Fruit fly (Drosophila melanogaster) whole organism, embryonic: ENCODE results near the gene CG1628.

Experiments
- Blimp-1 ChIP-seq: fragments of 200-800 bp; sonication (Bioruptor generic); optimal IDR thresholded peaks from 3 replicates; lab custom pipeline; 2018; ENCODE audit warnings: missing biosample characterization, missing genetic modification characterization, mild to moderate bottlenecking, moderate library complexity, missing genetic modification reagents
- CG11695 ChIP-seq: fragments of 200-800 bp; sonication (Bioruptor generic); IDR thresholded peaks from 3 replicates; pipeline ENCODE4 v1.3.6; 2022; ENCODE audit warnings: missing biosample characterization, missing genetic modification characterization
- CG15073 ChIP-seq: fragments of 200-800 bp; sonication (Bioruptor generic); optimal IDR thresholded peaks from 2 replicates; lab custom pipeline; 2016; ENCODE audit warnings: missing biosample characterization, missing genetic modification characterization
- CG15514 ChIP-seq: fragments of 200-800 bp; sonication (Bioruptor generic); optimal IDR thresholded peaks from 3 replicates; lab custom pipeline; 2017; ENCODE audit warnings: missing biosample characterization, missing genetic modification characterization, mild to moderate bottlenecking, moderate library complexity, missing genetic modification reagents
- CG15601 ChIP-seq: fragments of 200-800 bp; sonication (Bioruptor generic); optimal IDR thresholded peaks from 3 replicates; lab custom pipeline; 2019; ENCODE audit warnings: missing biosample characterization, mild to moderate bottlenecking, missing genetic modification characterization, moderate library complexity
- CG2199 ChIP-seq: fragments of 200-800 bp; sonication (Bioruptor generic); IDR thresholded peaks from 3 replicates; pipeline ENCODE4 v1.3.6; 2022; ENCODE audit warnings: missing biosample characterization, missing genetic modification characterization
- CG31388 ChIP-seq: fragments of 200-800 bp; sonication (Bioruptor generic); optimal IDR thresholded peaks from 2 replicates; lab custom pipeline; 2016; ENCODE audit warnings: missing biosample characterization, missing genetic modification characterization
- CG32767 ChIP-seq: fragments of 200-800 bp; sonication (Bioruptor generic); IDR thresholded peaks from 2 replicates; pipeline ENCODE4 v1.3.6; 2022; ENCODE audit warnings: missing biosample characterization, missing genetic modification characterization
- CG33557 ChIP-seq: fragments of 200-800 bp; sonication (Bioruptor generic); optimal IDR thresholded peaks from 2 replicates; lab custom pipeline; 2019; ENCODE audit warnings: missing biosample characterization, mild to moderate bottlenecking, missing genetic modification characterization, moderate library complexity
- CG3847 ChIP-seq: fragments of 200-800 bp; sonication (Bioruptor generic); IDR thresholded peaks from 2 replicates; pipeline ENCODE4 v1.3.6; 2022; ENCODE audit warnings: missing biosample characterization, missing genetic modification characterization
- CG42726 ChIP-seq: fragments of 200-800 bp; sonication (Bioruptor generic); IDR thresholded peaks from 2 replicates; pipeline ENCODE4 v1.3.6; 2022; ENCODE audit warnings: missing biosample characterization, missing genetic modification characterization; ENCODE audit not compliant: partially characterized antibody
- CG4328 ChIP-seq: fragments of 200-800 bp; sonication (Bioruptor generic); optimal IDR thresholded peaks from 3 replicates; lab custom pipeline; 2017; ENCODE audit warnings: missing biosample characterization, missing genetic modification reagents, missing genetic modification characterization
- CG5180 ChIP-seq: fragments of 200-800 bp; sonication (Bioruptor generic); optimal IDR thresholded peaks from 3 replicates; lab custom pipeline; 2017; ENCODE audit warnings: missing biosample characterization, missing genetic modification characterization, mild to moderate bottlenecking, moderate library complexity, missing genetic modification reagents
- CG7839 ChIP-seq: fragments of 200-800 bp; sonication (Bioruptor generic); optimal IDR thresholded peaks from 3 replicates; lab custom pipeline; 2018; ENCODE audit warnings: missing biosample characterization, mild to moderate bottlenecking, missing genetic modification characterization, moderate library complexity
- CG8924 ChIP-seq: fragments of 200-800 bp; optimal IDR thresholded peaks from 3 replicates; lab custom pipeline; 2019; ENCODE audit warnings: missing biosample characterization, mild to moderate bottlenecking, missing genetic modification characterization, moderate library complexity
- CG9609 ChIP-seq: fragments of 200-800 bp; sonication (Bioruptor generic); optimal IDR thresholded peaks from 3 replicates; lab custom pipeline; 2016; ENCODE audit warnings: missing biosample characterization, missing genetic modification characterization
- Chrac-16 ChIP-seq: fragments of 200-800 bp; sonication (Bioruptor generic); optimal IDR thresholded peaks from 3 replicates; lab custom pipeline; 2016; ENCODE audit warnings: missing biosample characterization, missing genetic modification characterization
- Dbx ChIP-seq: fragments of 200-800 bp; sonication (Bioruptor generic); IDR thresholded peaks from 3 replicates; pipeline ENCODE4 v1.3.6; 2022; ENCODE audit warnings: missing biosample characterization, missing genetic modification characterization
- E2f1 ChIP-seq: fragments of 200-800 bp; sonication (Bioruptor generic); IDR thresholded peaks from 2 replicates; pipeline ENCODE4 v1.3.6; 2022; ENCODE audit warnings: missing biosample characterization, missing genetic modification characterization
- E2f2 ChIP-seq: fragments of 200-800 bp; sonication (Bioruptor generic); IDR thresholded peaks from 2 replicates; pipeline ENCODE4 v1.3.6; 2022; ENCODE audit warnings: missing biosample characterization, missing genetic modification characterization
- HLH4C ChIP-seq: fragments of 200-800 bp; sonication (Bioruptor generic); IDR thresholded peaks from 3 replicates; pipeline ENCODE4 v1.3.6; 2022; ENCODE audit warnings: missing biosample characterization, missing genetic modification characterization; ENCODE audit not compliant: partially characterized antibody
- HLHmδ ChIP-seq: fragments of 200-800 bp; sonication (Bioruptor generic); optimal IDR thresholded peaks from 2 replicates; lab custom pipeline; 2018; ENCODE audit warnings: missing biosample characterization, mild to moderate bottlenecking, missing genetic modification characterization, moderate library complexity
- HmgD ChIP-seq: fragments of 200-800 bp; sonication (Bioruptor generic); optimal IDR thresholded peaks from 3 replicates; lab custom pipeline; 2016; ENCODE audit warnings: missing biosample characterization, missing genetic modification characterization
- Hmr ChIP-seq: fragments of 200-800 bp; sonication (Bioruptor generic); optimal IDR thresholded peaks from 3 replicates; lab custom pipeline; 2017; ENCODE audit warnings: mild to moderate bottlenecking, missing biosample characterization, missing genetic modification reagents, missing genetic modification characterization
- Neu2 ChIP-seq: fragments of 200-800 bp; sonication (Bioruptor generic); optimal IDR thresholded peaks from 3 replicates; lab custom pipeline; 2016; ENCODE audit warnings: missing biosample characterization, missing genetic modification characterization, borderline replicate concordance
- bcd ChIP-seq: fragments of 200-800 bp; sonication (Bioruptor generic); optimal IDR thresholded peaks from 2 replicates; lab custom pipeline; 2017; ENCODE audit warnings: missing biosample characterization, mild to moderate bottlenecking, missing genetic modification characterization
- dpn ChIP-seq, 2 experiments: fragments of 200-800 bp; sonication (Bioruptor generic); optimal IDR thresholded peaks; 3 replicates each; lab custom pipeline; 2016; ENCODE audit warnings: missing biosample characterization in 2 of 2, missing genetic modification characterization in 2 of 2
- fd64A ChIP-seq: fragments of 200-800 bp; sonication (Bioruptor generic); optimal IDR thresholded peaks from 3 replicates; lab custom pipeline; 2018; ENCODE audit warnings: missing biosample characterization, mild to moderate bottlenecking, missing genetic modification characterization
- fd96Cb ChIP-seq: fragments of 200-800 bp; sonication (Bioruptor generic); optimal IDR thresholded peaks from 2 replicates; lab custom pipeline; 2018; ENCODE audit warnings: missing biosample characterization, mild to moderate bottlenecking, missing genetic modification characterization, moderate library complexity
- grn ChIP-seq: fragments of 200-800 bp; sonication (Bioruptor generic); optimal IDR thresholded peaks from 3 replicates; lab custom pipeline; 2017; ENCODE audit warnings: missing biosample characterization, missing genetic modification characterization
- gsb ChIP-seq: fragments of 200-800 bp; sonication (Bioruptor generic); IDR thresholded peaks from 2 replicates; pipeline ENCODE4 v1.3.6; 2022; ENCODE audit warnings: missing biosample characterization, missing genetic modification characterization
- ham ChIP-seq: fragments of 200-800 bp; sonication (Bioruptor generic); IDR thresholded peaks from 2 replicates; pipeline ENCODE4 v1.3.6; 2022; ENCODE audit warnings: missing biosample characterization, missing genetic modification characterization
- jing ChIP-seq: fragments of 200-800 bp; sonication (Bioruptor generic); optimal IDR thresholded peaks from 2 replicates; lab custom pipeline; 2018; ENCODE audit warnings: missing biosample characterization, mild to moderate bottlenecking, missing genetic modification characterization
- klu ChIP-seq: fragments of 200-800 bp; sonication (Bioruptor generic); IDR thresholded peaks from 2 replicates; pipeline ENCODE4 v1.3.6; 2022; ENCODE audit warnings: missing biosample characterization, missing genetic modification characterization
- lbe ChIP-seq: fragments of 200-800 bp; sonication (Bioruptor generic); optimal IDR thresholded peaks from 2 replicates; lab custom pipeline; 2016; ENCODE audit warnings: missing biosample characterization, mild to moderate bottlenecking, missing genetic modification characterization
- lmd ChIP-seq: fragments of 200-800 bp; sonication (Bioruptor generic); IDR thresholded peaks from 2 replicates; pipeline ENCODE4 v1.3.6; 2022; ENCODE audit warnings: missing biosample characterization, missing genetic modification characterization
- nom ChIP-seq: fragments of 200-800 bp; sonication (Bioruptor generic); optimal IDR thresholded peaks from 2 replicates; lab custom pipeline; 2017; ENCODE audit warnings: missing biosample characterization, missing genetic modification characterization, mild to moderate bottlenecking, moderate library complexity, missing genetic modification reagents
- pzg ChIP-seq: fragments of 200-800 bp; sonication (Bioruptor generic); optimal IDR thresholded peaks from 3 replicates; lab custom pipeline; 2018; ENCODE audit warnings: missing biosample characterization, mild to moderate bottlenecking, missing genetic modification characterization, moderate library complexity
- rib ChIP-seq: fragments of 200-800 bp; sonication (Bioruptor generic); IDR thresholded peaks from 2 replicates; pipeline ENCODE4 v1.3.6; 2022; ENCODE audit warnings: missing biosample characterization, missing genetic modification characterization
- run ChIP-seq: fragments of 200-800 bp; sonication (Bioruptor generic); optimal IDR thresholded peaks from 3 replicates; lab custom pipeline; 2018; ENCODE audit warnings: missing biosample characterization, mild to moderate bottlenecking, missing genetic modification characterization
- sc ChIP-seq, 3 experiments: fragments of >200 bp in 2 of 3; fragments of 200-800 bp in 1 of 3; sonication (Bioruptor generic) in 1 of 3; optimal IDR thresholded peaks; 2 replicates in 2 of 3; 3 replicates in 1 of 3; lab custom pipeline; 2017; ENCODE audit warnings: mild to moderate bottlenecking in 1 of 3, missing biosample characterization in 1 of 3, missing genetic modification characterization in 1 of 3, missing genetic modification reagents in 1 of 3
- sim ChIP-seq: fragments of 200-800 bp; sonication (Bioruptor generic); IDR thresholded peaks from 2 replicates; pipeline ENCODE4 v1.3.6; 2022; ENCODE audit warnings: missing biosample characterization, missing genetic modification characterization
- sqz ChIP-seq: fragments of 200-800 bp; sonication (Bioruptor generic); optimal IDR thresholded peaks from 3 replicates; lab custom pipeline; 2018; ENCODE audit warnings: missing biosample characterization, mild to moderate bottlenecking, missing genetic modification characterization
- ssp ChIP-seq: fragments of 200-800 bp; sonication (Bioruptor generic); IDR thresholded peaks from 2 replicates; pipeline ENCODE4 v1.3.6; 2022; ENCODE audit warnings: missing biosample characterization, missing genetic modification characterization
- unc-4 ChIP-seq: fragments of 200-800 bp; sonication (Bioruptor generic); IDR thresholded peaks from 2 replicates; pipeline ENCODE4 v1.3.6; 2022; ENCODE audit warnings: missing biosample characterization, missing genetic modification characterization; ENCODE audit not compliant: partially characterized antibody
- unpg ChIP-seq: fragments of 200-800 bp; sonication (Bioruptor generic); optimal IDR thresholded peaks from 3 replicates; lab custom pipeline; 2018; ENCODE audit warnings: missing biosample characterization, mild to moderate bottlenecking, missing genetic modification characterization, moderate library complexity
- wdn ChIP-seq: fragments of 200-800 bp; sonication (Bioruptor generic); IDR thresholded peaks from 2 replicates; pipeline ENCODE4 v1.3.6; 2022; ENCODE audit warnings: missing biosample characterization, missing genetic modification characterization
- yki ChIP-seq: fragments of >200 bp; optimal IDR thresholded peaks from 3 replicates; lab custom pipeline; 2018
- zfh2 ChIP-seq: fragments of 200-800 bp; sonication (Bioruptor generic); optimal IDR thresholded peaks from 2 replicates; lab custom pipeline; 2016; ENCODE audit warnings: missing biosample characterization, missing genetic modification characterization

Gene CG1628

DNA sequence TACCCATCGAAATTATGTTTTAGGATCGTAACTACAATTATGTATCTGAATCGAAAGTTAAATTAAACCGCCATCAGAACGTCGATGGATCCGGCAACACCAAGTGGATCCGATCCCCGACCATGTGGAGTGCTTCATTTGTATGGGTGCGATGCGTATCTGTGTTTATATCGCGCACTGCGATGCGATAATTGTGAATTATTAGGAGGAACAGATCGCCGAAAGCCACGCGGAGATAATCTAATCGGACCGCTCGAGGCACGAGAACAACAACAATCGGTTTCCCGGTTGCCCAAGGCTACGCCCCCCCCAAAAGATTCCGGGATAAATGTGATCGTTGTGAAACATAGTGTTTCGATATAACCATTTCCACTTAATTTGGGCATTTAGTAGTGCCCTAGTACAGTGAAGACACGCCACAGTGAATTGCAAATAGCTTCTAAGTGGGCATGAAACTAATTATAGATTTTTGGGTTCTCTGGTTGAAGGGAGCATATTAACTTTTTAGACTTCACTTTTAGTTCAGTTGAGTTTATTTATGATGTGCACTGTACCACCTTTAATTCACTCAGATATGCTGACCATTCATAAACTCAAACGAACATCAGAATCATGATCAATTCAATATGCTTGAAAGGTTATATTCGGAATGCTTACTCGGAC lies 2.1 kb downstream of the CG1628 start (continued):
- TF ChIP-seq Hmr (GFP tag; lab: Kevin White, UChicago) (peak; percentile 45), run (tag; lab: Kevin White, UChicago) (no peak), rib (GFP tag; lab: Robert Waterston, UW) (no peak), CG15073 (GFP tag; lab: Kevin White, UChicago) (no peak), ssp (GFP tag; lab: Robert Waterston, UW) (peak; percentile 43; the same call in 1 of the 2 replicates), ham (GFP tag; lab: Robert Waterston, UW) (no peak), Blimp-1 (GFP tag; lab: Kevin White, UChicago) (peak; percentile 43), jing (GFP tag; lab: Kevin White, UChicago) (no peak), CG4328 (GFP tag; lab: Kevin White, UChicago) (no peak), CG8924 (tag; lab: Kevin White, UChicago) (peak; percentile 23), CG32767 (GFP tag; lab: Robert Waterston, UW) (peak; percentile 41; the same call in 1 of the 2 replicates), Dbx (GFP tag; lab: Robert Waterston, UW) (peak; percentile 47; the same call in 1 of the 3 replicates), CG33557 (GFP tag; lab: Kevin White, UChicago) (no peak), sim (GFP tag; lab: Robert Waterston, UW) (no peak), klu (GFP tag; lab: Robert Waterston, UW) (no peak), lmd (GFP tag; lab: Robert Waterston, UW) (peak; percentile 68), CG15601 (tag; lab: Kevin White, UChicago) (no peak), E2f2 (GFP tag; lab: Robert Waterston, UW) (peak; percentile 54; the same call in 1 of the 2 replicates), CG31388 (GFP tag; lab: Kevin White, UChicago) (no peak), HLH4C (GFP tag; lab: Robert Waterston, UW) (no peak), fd64A (GFP tag; lab: Kevin White, UChicago) (no peak), sqz (no peak), HmgD (GFP tag; lab: Kevin White, UChicago) (no peak), CG7839 (tag; lab: Kevin White, UChicago) (no peak), CG42726 (GFP tag; lab: Robert Waterston, UW) (no peak), CG11695 (GFP tag; lab: Robert Waterston, UW) (0 out of 3 replicates have a peak, but pooled peaks have one; percentile 41), CG3847 (GFP tag; lab: Robert Waterston, UW) (peak; percentile 47), bcd (GFP tag; lab: Kevin White, UChicago) (peak; percentile 25), zfh2 (GFP tag; lab: Kevin White, UChicago) (peak; percentile 21), gsb (no peak; the same call in 1 of the 2 replicates), CG2199 (no peak), Neu2 (GFP tag; lab: Kevin White, UChicago) (peak; percentile 85), dpn (GFP tag; optimal IDR thresholded peaks at IDR 0.05; lab: Kevin White, UChicago) (peak; percentile 38 to 59), pzg (GFP tag; lab: Kevin White, UChicago) (peak; percentile 4), wdn (GFP tag; lab: Robert Waterston, UW) (0 out of 2 replicates have a peak, but pooled peaks have one; percentile 14), lbe (GFP tag; lab: Kevin White, UChicago) (no peak), Chrac-16 (peak; percentile 27), yki (lab: Kevin White, UChicago) (no peak), grn (GFP tag; lab: Kevin White, UChicago) (peak; percentile 77), CG15514 (peak; percentile 12), CG9609 (peak; percentile 24), E2f1 (peak; percentile 50; the same call in 1 of the 2 replicates), unc-4 (no peak), HLHmδ (GFP tag; lab: Kevin White, UChicago) (no peak), sc (optimal IDR thresholded peaks at IDR 0.05; lab: Kevin White, UChicago) (no peak), sc (GFP tag; optimal IDR thresholded peaks at IDR 0.05; lab: Kevin White, UChicago) (no peak), fd96Cb (tag; lab: Kevin White, UChicago) (peak; percentile 55), unpg (GFP tag; lab: Kevin White, UChicago) (peak; percentile 47), CG5180 (GFP tag; lab: Kevin White, UChicago) (no peak), nom (GFP tag; lab: Kevin White, UChicago) (no peak)
